Fruit fly (Drosophila melanogaster): Measurements from ENCODE around the gene lcs.

Gene lcs

DNA sequence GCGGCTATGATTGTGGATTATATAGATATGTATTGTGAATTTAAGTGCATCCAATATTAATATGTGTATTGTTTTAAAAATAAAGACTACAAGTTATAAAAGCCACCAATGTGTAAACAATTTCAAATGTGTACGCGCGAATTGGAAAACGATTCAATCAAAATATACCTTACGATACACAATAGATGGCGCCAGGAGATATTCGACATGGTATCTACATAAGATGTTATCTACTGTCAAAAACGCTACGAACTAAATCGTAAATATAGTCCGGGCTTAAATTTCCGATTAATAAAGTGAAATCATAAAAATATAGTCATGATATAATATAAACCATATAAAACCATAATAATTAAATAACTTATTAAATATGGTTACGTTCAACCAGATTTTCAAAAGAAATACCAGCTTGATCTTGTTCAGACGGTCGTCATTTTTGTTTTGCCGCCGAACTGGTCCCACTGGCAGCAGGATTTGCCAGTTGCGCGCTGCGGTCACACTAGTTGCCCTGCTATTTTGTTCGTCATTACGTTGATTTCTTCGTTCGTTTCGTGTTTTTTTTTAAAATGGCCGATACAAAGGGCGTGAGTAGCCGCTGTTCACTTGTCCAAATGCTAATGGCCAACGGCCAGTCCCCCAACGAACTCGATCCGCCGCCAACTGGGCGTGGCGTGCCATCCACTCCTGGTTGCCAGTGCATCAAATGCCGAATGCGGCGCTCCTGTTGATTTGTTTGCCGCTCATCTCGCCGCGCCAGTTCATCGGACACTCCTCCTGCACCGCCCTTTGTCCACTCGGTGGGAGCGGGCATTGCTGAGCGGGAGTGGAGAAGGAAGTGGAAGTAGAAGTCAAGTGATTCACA is 39.1 kb downstream of the lcs start, which contains the start of gene Septin1 (continued):
- TF ChIP-seq CG9437 (GFP tag; optimal IDR thresholded peaks at IDR 0.05) (peak; percentile 46), BEAF-32 (GFP tag; optimal IDR thresholded peaks at IDR 0.05) (peak; percentile 40), CG15601 (tag; optimal IDR thresholded peaks at IDR 0.05) (peak; percentile 47), croc (GFP tag; conservative IDR thresholded peaks at IDR 0.05) (no peak), CG3847 (GFP tag; IDR thresholded peaks at IDR 0.05) (peak; percentile 43), CG9797 (GFP tag; optimal IDR thresholded peaks at IDR 0.05) (peak; percentile 94), gfzf (GFP tag; optimal IDR thresholded peaks at IDR 0.05) (peak; percentile 79), CG2712 (tag; optimal IDR thresholded peaks at IDR 0.05) (peak; percentile 29), sisA (GFP tag; IDR thresholded peaks at IDR 0.05) (no peak), NFAT (GFP tag; IDR thresholded peaks at IDR 0.05) (no peak), Bgb (GFP tag; IDR thresholded peaks at IDR 0.05; ENCODE audit: partially characterized antibody) (0 out of 2 replicates have a peak, but pooled peaks have one; percentile 40), YL-1 (GFP tag; optimal IDR thresholded peaks at IDR 0.05) (peak; percentile 16), CG13296 (GFP tag; optimal IDR thresholded peaks at IDR 0.05) (no peak), Chrac-16 (GFP tag; optimal IDR thresholded peaks at IDR 0.05) (no peak), crol (GFP tag; IDR thresholded peaks at IDR 0.05) (0 out of 2 replicates have a peak, but pooled peaks have one; percentile 35), amos (GFP tag; IDR thresholded peaks at IDR 0.05; ENCODE audit: partially characterized antibody) (peak; percentile 49; the same call in 1 of the 2 replicates), pita (GFP tag; optimal IDR thresholded peaks at IDR 0.05) (peak; percentile 13), sens (GFP tag) (peak; percentile 50), CG4617 (GFP tag; optimal IDR thresholded peaks at IDR 0.05; ENCODE audit: borderline replicate concordance) (peak; percentile 52), Nf-YC (tag; optimal IDR thresholded peaks at IDR 0.05) (peak; percentile 10), Pdp1 (GFP tag; optimal IDR thresholded peaks at IDR 0.05) (peak in 1 of 2 experiments; percentile 18), bsh (GFP tag; optimal IDR thresholded peaks at IDR 0.05) (peak in 1 of 2 experiments; percentile 4), ab (GFP tag; optimal IDR thresholded peaks at IDR 0.05) (no peak), Ets97D (GFP tag; optimal IDR thresholded peaks at IDR 0.05) (peak; percentile 4), Med (GFP tag) (peak; percentile 9), kay (GFP tag; optimal IDR thresholded peaks at IDR 0.05) (no peak), trem (tag; optimal IDR thresholded peaks at IDR 0.05) (peak; percentile 63), MBD-R2 (GFP tag; IDR thresholded peaks at IDR 0.05) (peak; percentile 47; the same call in 1 of the 2 replicates), Jarid2 (GFP tag; optimal IDR thresholded peaks at IDR 0.05) (peak; percentile 66)

dm6 chrX:21353541-21353940 is 43.6 kb downstream of the lcs start:
- peak; percentile 71 for TF ChIP-seq exex (tag; optimal IDR thresholded peaks at IDR 0.05)
- 0 out of 2 replicates have a peak, but pooled peaks have one; percentile 21 for TF ChIP-seq GATAe (GFP tag; conservative IDR thresholded peaks at IDR 0.05)
- TF ChIP-seq sug (tag; optimal IDR thresholded peaks at IDR 0.05) = peak; percentile 98
- no peak for TF ChIP-seq hth (optimal IDR thresholded peaks at IDR 0.05)
- peak; percentile 29 for TF ChIP-seq CG34376 (GFP tag; optimal IDR thresholded peaks at IDR 0.05)

DNA sequence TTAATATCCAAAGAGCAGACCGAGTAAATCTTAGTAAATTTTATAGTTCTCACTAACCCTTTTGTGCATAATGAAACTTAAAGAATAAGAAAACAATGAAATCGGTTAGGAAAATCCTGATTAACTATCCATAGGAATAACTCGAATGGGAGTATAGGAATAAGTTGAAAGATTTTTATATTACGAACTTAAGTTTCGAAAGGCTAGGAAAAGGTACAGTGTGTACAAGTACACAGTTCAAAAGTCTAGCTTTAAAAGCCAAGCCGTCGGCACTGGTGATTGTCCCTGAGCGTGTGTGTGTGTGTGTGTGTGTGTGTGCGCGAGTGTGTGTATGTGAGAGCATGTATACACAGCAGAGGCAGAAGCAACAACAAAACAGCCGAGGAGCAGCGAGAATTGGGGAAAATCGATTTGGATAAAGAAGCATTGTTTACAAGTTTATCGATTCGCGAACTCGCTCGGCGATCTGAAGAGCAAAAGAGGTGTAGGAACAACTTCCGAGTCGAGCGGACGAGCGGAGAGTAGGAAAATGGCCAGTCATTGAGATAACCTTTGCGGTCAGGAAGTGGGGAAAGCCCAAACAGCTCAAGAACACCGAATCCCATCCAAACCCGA is 45.8 kb downstream of the lcs start:
- TF ChIP-seq sens (GFP tag) (peak; percentile 63), E2f2 (GFP tag; IDR thresholded peaks at IDR 0.05) (no peak), CG16863 (GFP tag; optimal IDR thresholded peaks at IDR 0.05) (no peak), CG10959 (GFP tag; IDR thresholded peaks at IDR 0.05) (no peak), fd96Cb (tag; optimal IDR thresholded peaks at IDR 0.05) (no peak), en (GFP tag; optimal IDR thresholded peaks at IDR 0.05) (no peak), MBD-R2 (GFP tag; IDR thresholded peaks at IDR 0.05) (peak; percentile 55), ind (GFP tag; optimal IDR thresholded peaks at IDR 0.05) (no peak), vvl (GFP tag; IDR thresholded peaks at IDR 0.05) (no peak), Atf6 (GFP tag; IDR thresholded peaks at IDR 0.05) (no peak), sqz (GFP tag; optimal IDR thresholded peaks at IDR 0.05) (no peak), cas (GFP tag; IDR thresholded peaks at IDR 0.05) (no peak), Ptx1 (GFP tag; IDR thresholded peaks at IDR 0.05) (no peak), btn (GFP tag; optimal IDR thresholded peaks at IDR 0.05) (no peak), Awh (GFP tag; IDR thresholded peaks at IDR 0.05) (no peak), gcm2 (GFP tag; optimal IDR thresholded peaks at IDR 0.05) (no peak)
